Worm (Caenorhabditis elegans): ENCODE results near the gene W06G6.15.
"Not testable (repeated sequence)": the region's sequence is repeated elsewhere in the genome, so short reads cannot be mapped to it uniquely, and the experiment has no call there.

The W06G6.15 gene

ce11 chrV:16654242-16654641 lies at the start of gene W06G6.15:
TSS of gene W06G6.15 (plus strand) at chrV:16654542.
- not testable (repeated sequence) for TF ChIP-seq unc-62 (GFP tag; optimal IDR thresholded peaks at IDR 0.05)

DNA sequence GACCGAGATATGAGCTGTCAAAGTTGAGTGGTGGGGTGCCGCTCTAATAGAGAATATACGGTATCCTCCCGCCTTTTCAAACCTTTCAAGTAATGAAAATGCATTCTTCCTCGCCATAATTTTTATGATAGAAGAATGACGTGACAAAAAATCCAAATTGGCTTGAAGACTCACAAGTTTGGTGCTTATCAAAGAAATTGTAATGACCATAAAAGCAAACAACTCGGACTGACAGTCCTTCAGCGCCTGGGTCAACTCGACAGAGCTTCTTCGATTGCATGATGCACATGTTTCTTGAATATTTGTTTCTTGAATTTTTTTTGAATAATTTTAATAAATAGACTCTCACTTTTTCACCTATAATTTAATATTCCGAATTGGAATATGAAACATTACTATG lies 48.9 kb upstream of the W06G6.15 start:
- no peak for TF ChIP-seq unc-62 (GFP tag; optimal IDR thresholded peaks at IDR 0.05)

- no peak for TF ChIP-seq unc-62 (GFP tag; optimal IDR thresholded peaks at IDR 0.05)
These were observed 48.0 kb upstream of the W06G6.15 start, which contains the start of gene Y32B12C.1 for ce11 chrV:16606313-16606712. TSS of gene Y32B12C.1 (plus strand) at chrV:16606613.

- no peak for TF ChIP-seq unc-62 (GFP tag; optimal IDR thresholded peaks at IDR 0.05)
These were observed 45.9 kb upstream of the W06G6.15 start for ce11 chrV:16608478-16608877.

ce11 chrV:16610094-16610493 lies 44.2 kb upstream of the W06G6.15 start:
- no peak for TF ChIP-seq unc-62 (GFP tag; optimal IDR thresholded peaks at IDR 0.05)

ce11 chrV:16610791-16611385 lies 43.5 kb upstream of the W06G6.15 start, which contains the start of gene srw-54:
TSS of gene srw-54 (plus strand) at chrV:16611335.
- TF ChIP-seq unc-62 (GFP tag; optimal IDR thresholded peaks at IDR 0.05), result no peak

ce11 chrV:16617462-16617861 lies 36.9 kb upstream of the W06G6.15 start, which contains the start of gene Y70C5A.4:
TSS of gene Y70C5A.4 (plus strand) at chrV:16617762.
- TF ChIP-seq unc-62 (GFP tag; optimal IDR thresholded peaks at IDR 0.05), result no peak

DNA sequence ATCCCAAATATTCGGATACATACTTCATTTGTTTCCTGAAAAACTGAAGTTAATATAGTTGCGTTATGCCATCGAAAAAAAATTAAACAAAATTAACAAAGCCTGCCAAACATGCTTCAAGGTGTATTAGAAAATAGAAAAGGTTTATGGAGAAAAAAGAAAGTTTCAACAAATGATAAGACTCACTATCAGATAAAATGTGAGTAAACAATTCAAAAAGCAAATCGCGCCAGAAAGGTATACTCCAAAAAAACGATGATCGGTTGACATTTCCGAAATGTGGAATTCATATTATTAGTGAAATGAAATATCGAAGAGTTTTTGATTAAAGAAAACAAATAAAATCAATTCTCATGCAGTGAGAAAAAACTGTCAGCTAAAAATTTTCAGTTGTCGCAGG lies 33.5 kb upstream of the W06G6.15 start, which contains the start of gene Y70C5A.3:
TSS of gene Y70C5A.3 (minus strand) at position 50 of the 400 bp plus-strand sequence.
- TF ChIP-seq unc-62 (GFP tag; optimal IDR thresholded peaks at IDR 0.05), result no peak

ce11 chrV:16621894-16622293 lies 32.4 kb upstream of the W06G6.15 start:
- TF ChIP-seq unc-62 (GFP tag; optimal IDR thresholded peaks at IDR 0.05), result no peak

- TF ChIP-seq unc-62 (GFP tag; optimal IDR thresholded peaks at IDR 0.05), result no peak
These were observed 31.5 kb upstream of the W06G6.15 start, which contains the start of gene Y70C5A.2 for ce11 chrV:16622754-16623261. TSS of gene Y70C5A.2 (minus strand) at chrV:16623211.

DNA sequence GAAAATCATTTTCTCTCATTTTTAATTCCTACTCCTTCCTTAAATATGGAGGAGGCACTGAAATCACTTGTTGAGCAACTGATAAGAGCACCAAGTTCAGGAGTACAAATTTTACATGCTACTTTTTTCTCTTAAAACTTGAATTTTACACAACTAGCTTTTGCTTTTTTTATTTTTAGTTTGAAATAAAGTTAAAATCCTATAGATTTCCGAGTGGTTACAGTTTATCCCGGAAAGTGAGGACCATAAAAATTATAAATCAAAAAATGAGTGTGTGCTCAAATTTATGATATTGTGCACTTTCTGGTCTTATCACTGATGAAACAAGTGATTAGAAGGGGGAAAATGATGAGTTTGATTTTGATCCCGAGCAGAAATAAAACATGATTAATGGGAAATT lies 26.4 kb upstream of the W06G6.15 start, which contains the start of gene oac-53:
TSS of gene oac-53 (minus strand) at position 9 of the 400 bp plus-strand sequence.
- no peak for TF ChIP-seq unc-62 (GFP tag; optimal IDR thresholded peaks at IDR 0.05)

DNA sequence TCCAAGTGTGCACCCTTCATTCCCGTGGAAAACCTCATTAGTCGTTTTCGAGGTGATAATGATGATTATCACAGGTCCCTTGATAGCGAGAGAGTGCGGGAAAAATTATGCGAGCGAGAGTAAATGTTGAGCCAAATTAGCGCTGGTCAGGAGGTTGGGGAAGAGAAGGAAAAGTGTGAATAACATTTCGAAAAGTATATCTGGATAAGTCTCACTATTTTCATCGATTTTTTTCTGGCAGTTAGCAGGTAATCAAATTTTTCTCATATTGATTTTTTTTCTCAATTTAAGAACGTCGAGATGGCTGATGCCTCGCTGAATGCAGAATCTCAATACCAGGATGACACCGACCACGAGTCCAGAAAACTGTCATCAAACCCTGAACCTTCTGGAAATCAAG lies 25.4 kb upstream of the W06G6.15 start, which contains the start of gene W06G6.2:
TSS of gene W06G6.2 (plus strand) at position 301 of the 400 bp plus-strand sequence.
- no peak for TF ChIP-seq unc-62 (GFP tag; optimal IDR thresholded peaks at IDR 0.05)

DNA sequence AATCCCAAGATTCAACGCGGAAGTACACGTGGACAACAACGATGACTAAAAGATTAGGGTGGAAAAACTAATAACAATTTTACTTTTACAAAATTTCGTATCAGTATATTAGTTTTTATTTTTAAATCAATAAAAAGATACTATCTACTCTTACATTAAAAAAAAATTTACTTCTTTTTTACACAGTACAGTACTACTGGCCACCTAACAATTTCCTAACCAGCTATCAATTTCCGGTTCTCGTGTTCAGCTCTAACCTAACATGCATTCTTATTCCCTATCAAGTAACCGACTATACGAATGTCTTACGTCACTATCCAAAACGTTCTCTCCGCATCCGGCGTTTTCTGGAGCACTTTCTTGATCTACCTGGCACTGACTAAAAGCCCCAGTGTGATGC lies 24.7 kb upstream of the W06G6.15 start, which contains the start of gene srd-21:
TSS of gene srd-21 (plus strand) at position 301 of the 400 bp plus-strand sequence.
- TF ChIP-seq unc-62 (GFP tag; optimal IDR thresholded peaks at IDR 0.05), result no peak

DNA sequence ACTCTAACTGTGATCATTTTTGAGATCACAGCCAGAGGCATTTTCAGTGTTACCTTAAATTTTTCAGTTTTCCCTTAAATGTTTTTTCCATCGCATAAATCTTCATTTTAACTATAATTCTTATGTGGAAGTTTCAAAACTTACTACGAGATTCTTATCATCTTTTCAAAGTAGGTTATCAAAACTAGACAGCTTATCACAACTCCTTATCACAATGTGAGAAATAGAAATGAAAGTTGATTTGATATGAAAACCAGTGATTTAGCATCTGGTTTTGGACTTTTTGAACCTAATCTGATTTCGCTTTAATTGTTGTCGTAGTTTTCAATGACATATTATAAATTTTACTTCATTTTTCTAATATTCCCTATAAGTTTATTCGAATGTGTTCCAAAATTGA lies 18.4 kb upstream of the W06G6.15 start, which contains the start of gene mltn-11:
TSS of gene mltn-11 (plus strand) at position 276 of the 400 bp plus-strand sequence.
- no peak for TF ChIP-seq unc-62 (GFP tag; optimal IDR thresholded peaks at IDR 0.05)

DNA sequence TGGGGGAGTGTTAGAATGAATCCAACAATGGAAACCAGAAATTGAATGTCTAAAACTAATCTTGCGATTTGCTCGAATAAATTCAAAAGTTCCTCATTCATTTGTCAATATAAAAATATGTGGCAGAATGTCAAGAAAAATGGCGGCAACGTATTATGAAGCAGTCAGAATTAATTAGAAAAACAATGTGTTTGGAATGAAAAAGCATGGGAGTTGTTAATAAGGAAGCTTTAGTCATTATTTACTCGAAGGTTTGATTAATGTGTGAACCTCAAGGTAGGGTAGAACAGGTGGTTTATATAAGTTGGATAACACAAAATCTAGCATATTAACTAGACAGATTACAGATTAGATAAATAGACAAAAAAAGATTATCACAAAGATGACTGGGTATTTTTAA lies 16.1 kb upstream of the W06G6.15 start, which contains the start of gene srw-76:
TSS of gene srw-76 (minus strand) at position 101 of the 400 bp plus-strand sequence.
- TF ChIP-seq unc-62 (GFP tag; optimal IDR thresholded peaks at IDR 0.05), result no peak

DNA sequence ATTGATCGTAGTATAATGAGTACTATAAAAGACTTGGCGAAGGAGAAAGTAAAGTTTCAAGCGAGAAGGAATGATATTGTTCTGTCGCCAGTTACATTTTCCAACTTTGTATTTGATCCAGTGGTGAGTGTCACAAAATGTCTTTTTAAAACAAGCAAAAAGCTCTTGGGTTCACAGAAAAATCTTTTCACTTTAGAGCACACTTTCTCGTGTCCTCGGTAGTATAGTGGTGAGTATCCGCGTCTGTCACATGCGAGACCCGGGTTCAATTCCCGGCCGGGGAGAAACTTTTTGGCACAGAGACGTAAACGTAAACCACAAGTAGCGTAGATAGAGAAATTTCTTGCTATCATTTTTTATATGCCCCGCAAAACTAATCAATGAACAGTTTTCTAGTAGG lies 14.0 kb upstream of the W06G6.15 start:
- TF ChIP-seq unc-62 (GFP tag; optimal IDR thresholded peaks at IDR 0.05), result no peak

- TF ChIP-seq unc-62 (GFP tag; optimal IDR thresholded peaks at IDR 0.05), result no peak
These were observed 10.8 kb upstream of the W06G6.15 start, which contains the start of gene srw-77 for ce11 chrV:16643558-16643957. TSS of gene srw-77 (minus strand) at chrV:16643658.
